Fruit fly (Drosophila melanogaster): ENCODE data around the gene CG7384.

CG7384 gene

DNA sequence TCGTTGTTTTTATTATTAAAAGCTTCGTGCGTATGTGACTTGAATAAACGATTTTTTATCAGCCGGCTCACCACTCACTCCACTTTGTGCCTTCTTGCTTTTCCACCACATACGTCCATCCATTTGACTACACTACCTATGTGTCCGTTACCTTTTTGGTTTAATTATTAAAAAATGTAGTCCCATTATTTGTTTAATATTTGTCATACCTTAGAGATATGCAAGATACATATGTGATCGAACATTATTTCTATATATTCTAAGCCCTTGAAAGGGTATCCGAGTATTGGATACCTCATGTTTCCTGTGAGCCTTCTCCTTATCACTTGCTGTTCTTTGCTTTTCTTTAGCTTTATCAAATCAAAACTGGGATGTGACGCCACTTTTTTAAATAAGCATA, 9.0 kb upstream of the CG7384 start (continued):
- TF ChIP-seq CG12391 (tag; optimal IDR thresholded peaks at IDR 0.05): peak; percentile 61
- TF ChIP-seq CG12299 (tag; optimal IDR thresholded peaks at IDR 0.05): peak; percentile 31
- peak; percentile 56 for TF ChIP-seq scrt (GFP tag; optimal IDR thresholded peaks at IDR 0.05)
- no peak for TF ChIP-seq CG8944 (GFP tag; optimal IDR thresholded peaks at IDR 0.05)
- TF ChIP-seq Dip3 (GFP tag; optimal IDR thresholded peaks at IDR 0.05): no peak
- TF ChIP-seq CG13424 (tag; optimal IDR thresholded peaks at IDR 0.05): peak; percentile 57
- peak; percentile 8 for TF ChIP-seq CG1602 (GFP tag; optimal IDR thresholded peaks at IDR 0.05)
- TF ChIP-seq peb (GFP tag; IDR thresholded peaks at IDR 0.05): no peak
- peak; percentile 11 for TF ChIP-seq CG14710 (tag; optimal IDR thresholded peaks at IDR 0.05)
- no peak for TF ChIP-seq Jarid2 (GFP tag; optimal IDR thresholded peaks at IDR 0.05)
- TF ChIP-seq Taf1 (GFP tag; IDR thresholded peaks at IDR 0.05): peak; percentile 26; the same call in 1 of the 2 replicates
- peak; percentile 19 for TF ChIP-seq CG3407 (GFP tag; optimal IDR thresholded peaks at IDR 0.05)
- no peak for TF ChIP-seq Bgb (GFP tag; IDR thresholded peaks at IDR 0.05; ENCODE audit: partially characterized antibody)
- TF ChIP-seq ato (GFP tag; IDR thresholded peaks at IDR 0.05; ENCODE audit: partially characterized antibody): no peak
- peak; percentile 50 for TF ChIP-seq org-1 (GFP tag; optimal IDR thresholded peaks at IDR 0.05)
- peak; percentile 50 for TF ChIP-seq CG17829 (tag; optimal IDR thresholded peaks at IDR 0.05)
- TF ChIP-seq hkb (optimal IDR thresholded peaks at IDR 0.05): no peak
- TF ChIP-seq hkb (GFP tag; IDR thresholded peaks at IDR 0.05): peak; percentile 73
- TF ChIP-seq CG1603 (tag; optimal IDR thresholded peaks at IDR 0.05): peak; percentile 57
- TF ChIP-seq danr (GFP tag; IDR thresholded peaks at IDR 0.05): peak; percentile 57; the same call in 1 of the 2 replicates
- no peak for TF ChIP-seq ERR (GFP tag; optimal IDR thresholded peaks at IDR 0.05)
- TF ChIP-seq hth (optimal IDR thresholded peaks at IDR 0.05): no peak
- TF ChIP-seq sd (tag; optimal IDR thresholded peaks at IDR 0.05): peak; percentile 3
- TF ChIP-seq Myb (GFP tag; optimal IDR thresholded peaks at IDR 0.05): peak; percentile 37
- no peak for TF ChIP-seq CG3838 (GFP tag; optimal IDR thresholded peaks at IDR 0.05)
- TF ChIP-seq ken (GFP tag; IDR thresholded peaks at IDR 0.05): peak; percentile 65; the same call in 2 of the 3 replicates
- TF ChIP-seq CG15011 (GFP tag; optimal IDR thresholded peaks at IDR 0.05): peak; percentile 44
- no peak for TF ChIP-seq CG13775 (GFP tag; optimal IDR thresholded peaks at IDR 0.05)
- no peak for TF ChIP-seq zf30C (GFP tag; optimal IDR thresholded peaks at IDR 0.05)
- TF ChIP-seq MESR4 (GFP tag; optimal IDR thresholded peaks at IDR 0.05): no peak
- peak; percentile 53 for TF ChIP-seq CoRest (tag; optimal IDR thresholded peaks at IDR 0.05)
- peak; percentile 47 for TF ChIP-seq CG12071 (GFP tag; optimal IDR thresholded peaks at IDR 0.05)
- no peak for TF ChIP-seq z (GFP tag; IDR thresholded peaks at IDR 0.05)
- TF ChIP-seq CG1233 (GFP tag; optimal IDR thresholded peaks at IDR 0.05): peak; percentile 49
- no peak for TF ChIP-seq luna (GFP tag; optimal IDR thresholded peaks at IDR 0.05)
- TF ChIP-seq CG4360 (GFP tag; IDR thresholded peaks at IDR 0.05): no peak
- no peak for TF ChIP-seq Lpt (GFP tag; optimal IDR thresholded peaks at IDR 0.05)
- no peak for TF ChIP-seq CG16815 (GFP tag; optimal IDR thresholded peaks at IDR 0.05)
- no peak for TF ChIP-seq CG14860 (GFP tag; IDR thresholded peaks at IDR 0.05; ENCODE audit: partially characterized antibody)
- peak; percentile 21 to 37 for TF ChIP-seq Pdp1 (GFP tag; optimal IDR thresholded peaks at IDR 0.05)
- peak; percentile 58 for TF ChIP-seq Ada2b (GFP tag; IDR thresholded peaks at IDR 0.05)
- TF ChIP-seq Meics (GFP tag; optimal IDR thresholded peaks at IDR 0.05): peak; percentile 69
- TF ChIP-seq rib (GFP tag; IDR thresholded peaks at IDR 0.05): peak; percentile 39; the same call in 1 of the 2 replicates
- TF ChIP-seq pum (GFP tag; optimal IDR thresholded peaks at IDR 0.05): peak; percentile 9
- peak; percentile 30 for TF ChIP-seq sug (tag; optimal IDR thresholded peaks at IDR 0.05)
- peak; percentile 80 for TF ChIP-seq CG12769 (tag; optimal IDR thresholded peaks at IDR 0.05)
- no peak for TF ChIP-seq CG16863 (GFP tag; optimal IDR thresholded peaks at IDR 0.05)
- TF ChIP-seq sqz (GFP tag; optimal IDR thresholded peaks at IDR 0.05): peak; percentile 19
- TF ChIP-seq seq (GFP tag; IDR thresholded peaks at IDR 0.05): no peak
- peak; percentile 36 for TF ChIP-seq CG10267 (tag; optimal IDR thresholded peaks at IDR 0.05)
- peak; percentile 18 for TF ChIP-seq Nf-YB (GFP tag; optimal IDR thresholded peaks at IDR 0.05)
